Fruit fly (Drosophila melanogaster): Measurements from ENCODE around the gene CG13926.

CG13926 gene

DNA sequence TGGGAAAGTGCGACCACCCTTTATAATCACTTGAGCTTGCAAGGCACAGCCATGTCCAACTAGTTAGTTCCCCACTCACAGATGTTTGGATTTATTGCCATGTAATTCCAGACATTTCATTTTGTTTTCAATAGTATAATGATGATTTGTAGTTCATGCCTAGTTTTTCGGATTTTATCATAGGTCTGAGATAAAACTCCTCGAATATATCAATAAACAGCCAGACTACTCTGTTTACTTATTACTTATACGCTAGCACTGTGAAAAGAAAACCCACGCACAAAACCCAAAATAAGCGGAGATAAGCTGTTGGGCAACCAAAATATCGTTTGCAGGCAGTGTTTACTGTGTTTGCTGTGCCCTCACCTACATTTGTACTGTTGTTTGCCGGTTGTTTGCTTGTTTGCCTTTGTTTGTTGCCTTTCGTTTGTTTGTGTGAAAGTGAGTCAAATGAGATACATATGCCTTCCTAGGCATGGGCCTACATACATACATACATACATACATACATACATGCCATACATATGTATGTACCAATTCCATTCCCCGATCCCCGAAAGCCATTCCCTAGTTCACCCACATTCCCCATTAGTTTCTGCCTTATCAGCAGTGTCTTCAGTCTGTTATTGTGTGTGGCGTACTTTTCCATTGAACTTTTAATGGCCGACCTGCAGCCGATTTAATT lies 38.6 kb downstream of the CG13926 start (continued):
- TF ChIP-seq Dref (GFP tag; IDR thresholded peaks at IDR 0.05) (no peak), CG1792 (GFP tag; optimal IDR thresholded peaks at IDR 0.05) (no peak), CG13894 (tag; optimal IDR thresholded peaks at IDR 0.05) (no peak), Gug (GFP tag; IDR thresholded peaks at IDR 0.05) (peak; percentile 41; the same call in 1 of the 4 replicates), gfzf (GFP tag; optimal IDR thresholded peaks at IDR 0.05) (no peak), ato (GFP tag; IDR thresholded peaks at IDR 0.05; ENCODE audit: partially characterized antibody) (no peak), Sry-δ (GFP tag; optimal IDR thresholded peaks at IDR 0.05) (peak; percentile 7), sens (GFP tag) (peak; percentile 98), ham (GFP tag; IDR thresholded peaks at IDR 0.05) (no peak), Tbp (GFP tag; optimal IDR thresholded peaks at IDR 0.05) (no peak), BEAF-32 (GFP tag; optimal IDR thresholded peaks at IDR 0.05) (no peak), ssp (GFP tag; IDR thresholded peaks at IDR 0.05) (0 out of 2 replicates have a peak, but pooled peaks have one; percentile 29), CG10274 (GFP tag; optimal IDR thresholded peaks at IDR 0.05) (peak; percentile 35), mld (GFP tag; IDR thresholded peaks at IDR 0.05; ENCODE audit: partially characterized antibody) (no peak), pan (optimal IDR thresholded peaks at IDR 0.05) (no peak), pan (GFP tag; optimal IDR thresholded peaks at IDR 0.05 in 1 of 2, IDR thresholded peaks at IDR 0.05 in 1 of 2) (peak in 1 of 2 experiments; percentile 41), CG4424 (GFP tag; optimal IDR thresholded peaks at IDR 0.05) (peak; percentile 49), CG15514 (GFP tag; optimal IDR thresholded peaks at IDR 0.05) (peak; percentile 36), Ravus (GFP tag; IDR thresholded peaks at IDR 0.05) (no peak), crol (GFP tag; IDR thresholded peaks at IDR 0.05) (peak; percentile 90), CG16813 (GFP tag; IDR thresholded peaks at IDR 0.05; ENCODE audit: partially characterized antibody) (no peak), sqz (GFP tag; optimal IDR thresholded peaks at IDR 0.05) (peak; percentile 76), CG7987 (GFP tag; optimal IDR thresholded peaks at IDR 0.05) (peak; percentile 87), CG11696 (GFP tag; IDR thresholded peaks at IDR 0.05) (peak; percentile 93), br (optimal IDR thresholded peaks at IDR 0.05) (no peak), mam (GFP tag; optimal IDR thresholded peaks at IDR 0.05) (peak; percentile 35), CG3726 (GFP tag; IDR thresholded peaks at IDR 0.05) (0 out of 3 replicates have a peak, but pooled peaks have one; percentile 49), Bdp1 (GFP tag; optimal IDR thresholded peaks at IDR 0.05) (peak; percentile 58), Ada2b (GFP tag; IDR thresholded peaks at IDR 0.05) (0 out of 2 replicates have a peak, but pooled peaks have one; percentile 4), B-H2 (GFP tag; optimal IDR thresholded peaks at IDR 0.05) (no peak), CG3407 (GFP tag; optimal IDR thresholded peaks at IDR 0.05) (peak; percentile 86), inv (GFP tag; IDR thresholded peaks at IDR 0.05; ENCODE audit: partially characterized antibody) (no peak), ab (GFP tag; optimal IDR thresholded peaks at IDR 0.05) (no peak), CG10147 (GFP tag; optimal IDR thresholded peaks at IDR 0.05) (peak; percentile 64), CG11085 (GFP tag; IDR thresholded peaks at IDR 0.05) (no peak), kni (GFP tag; optimal IDR thresholded peaks at IDR 0.05) (peak; percentile 97), Side (GFP tag; optimal IDR thresholded peaks at IDR 0.05) (peak; percentile 67), CG9437 (GFP tag; optimal IDR thresholded peaks at IDR 0.05) (peak; percentile 6), tio (GFP tag; optimal IDR thresholded peaks at IDR 0.05) (peak; percentile 46), salm (tag; optimal IDR thresholded peaks at IDR 0.05) (peak; percentile 68), CG8388 (GFP tag; optimal IDR thresholded peaks at IDR 0.05) (peak; percentile 76), eve (GFP tag; optimal IDR thresholded peaks at IDR 0.05) (peak in 1 of 2 experiments; percentile 87), Dp (GFP tag; optimal IDR thresholded peaks at IDR 0.05) (no peak), Camta (GFP tag; optimal IDR thresholded peaks at IDR 0.05) (peak; percentile 73), CG12942 (GFP tag; optimal IDR thresholded peaks at IDR 0.05) (peak; percentile 43), Deaf1 (tag; optimal IDR thresholded peaks at IDR 0.05) (no peak), vvl (GFP tag; IDR thresholded peaks at IDR 0.05) (peak; percentile 37), Nf-YC (tag; optimal IDR thresholded peaks at IDR 0.05) (no peak), CG13123 (GFP tag; optimal IDR thresholded peaks at IDR 0.05) (peak; percentile 46), ro (GFP tag; IDR thresholded peaks at IDR 0.05) (no peak), CG32767 (GFP tag; IDR thresholded peaks at IDR 0.05) (no peak)
